Worm (Caenorhabditis elegans) whole organism, L4 larva: ENCODE measurements around the gene acdh-8.

Experiments
- ZK337.2 ChIP-seq: fragments of 200-800 bp; sonication (Bioruptor generic); IDR thresholded peaks from 2 replicates; pipeline ENCODE4 v1.3.6; 2022; ENCODE audit warnings: missing genetic modification reagents, missing genetic modification characterization, missing compliant biosample characterization
- lin-29 ChIP-seq: fragments of 200-800 bp; sonication (Bioruptor generic); IDR thresholded peaks from 2 replicates; pipeline ENCODE4 v1.3.6; 2022; ENCODE audit warnings: missing genetic modification reagents, missing genetic modification characterization, missing compliant biosample characterization
- nhr-11 ChIP-seq: fragments of 150-350 bp; optimal IDR thresholded peaks from 2 replicates; lab custom pipeline; 2014; ENCODE audit warnings: missing biosample characterization, missing genetic modification characterization
- nhr-6 ChIP-seq: fragments of 150-350 bp; optimal IDR thresholded peaks from 2 replicates; lab custom pipeline; 2014; ENCODE audit warnings: missing biosample characterization, missing genetic modification characterization
- unc-130 ChIP-seq: sonication (generic microtip); optimal IDR thresholded peaks from 2 replicates; lab custom pipeline; 2016; ENCODE audit warnings: missing genetic modification reagents, missing genetic modification characterization, missing compliant biosample characterization
- zag-1 ChIP-seq: fragments of 150-350 bp; optimal IDR thresholded peaks from 2 replicates; lab custom pipeline; 2014; ENCODE audit warnings: missing biosample characterization, missing genetic modification characterization

DNA sequence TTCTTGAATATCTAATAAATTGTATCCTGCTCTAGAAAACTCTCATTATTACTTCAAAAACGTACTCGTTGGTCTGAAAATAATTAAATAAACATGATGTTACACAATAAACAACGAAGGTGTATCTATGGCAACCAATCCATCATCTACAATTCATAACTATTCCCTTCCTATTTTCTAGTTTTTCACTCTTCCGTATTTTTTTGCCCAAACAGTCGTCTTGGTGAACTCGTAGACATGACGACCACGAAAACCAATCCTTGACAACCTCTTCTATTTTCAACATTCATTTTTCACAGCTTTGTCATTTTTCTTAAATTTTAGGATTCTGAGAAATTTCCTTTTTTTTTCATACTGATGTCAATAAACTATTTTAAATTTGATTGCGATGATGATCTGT is 5.5 kb upstream of the acdh-8 start, which contains the start of gene K05F1.13:
- TF ChIP-seq nhr-11 (tag; lab: Kevin White, UChicago) (no peak), lin-29 (GFP tag; lab: Robert Waterston, UW) (no peak), ZK337.2 (no peak), zag-1 (tag; lab: Kevin White, UChicago) (no peak), nhr-6 (tag; lab: Kevin White, UChicago) (no peak), unc-130 (GFP tag; lab: Kevin White, UChicago) (no peak)
